Fruit fly (Drosophila melanogaster) whole organism, embryonic: Measurements from ENCODE around the gene dmrt11E.

Experiments used
- Adf1 ChIP-seq: fragments of 200-800 bp; sonication (Bioruptor generic); IDR thresholded peaks from 2 replicates; pipeline ENCODE4 v1.3.6; 2022; ENCODE audit warnings: missing biosample characterization, missing genetic modification characterization
- Asciz ChIP-seq: fragments of 200-800 bp; sonication (Bioruptor generic); optimal IDR thresholded peaks from 2 replicates; lab custom pipeline; 2017; ENCODE audit warnings: missing biosample characterization, mild to moderate bottlenecking, missing genetic modification characterization, missing genetic modification reagents
- Atf6 ChIP-seq: fragments of 200-800 bp; sonication (Bioruptor generic); IDR thresholded peaks from 2 replicates; pipeline ENCODE4 v1.3.6; 2022; ENCODE audit warnings: missing biosample characterization, missing genetic modification characterization
- CG10147 ChIP-seq: fragments of 200-800 bp; sonication (Bioruptor generic); optimal IDR thresholded peaks from 2 replicates; lab custom pipeline; 2019; ENCODE audit warnings: missing biosample characterization, mild to moderate bottlenecking, missing genetic modification characterization, moderate library complexity
- CG10543 ChIP-seq: fragments of 200-800 bp; sonication (Bioruptor generic); optimal IDR thresholded peaks from 3 replicates; lab custom pipeline; 2017; ENCODE audit warnings: missing biosample characterization, mild to moderate bottlenecking, missing genetic modification characterization, moderate library complexity
- CG10959 ChIP-seq: fragments of 200-800 bp; sonication (Bioruptor generic); IDR thresholded peaks from 2 replicates; pipeline ENCODE4 v1.3.6; 2022; ENCODE audit warnings: missing biosample characterization, missing genetic modification characterization
- CG11398 ChIP-seq: fragments of 200-800 bp; sonication (Bioruptor generic); optimal IDR thresholded peaks from 2 replicates; lab custom pipeline; 2016; ENCODE audit warnings: missing biosample characterization, missing genetic modification characterization
- CG12942 ChIP-seq: fragments of 200-800 bp; sonication (Bioruptor generic); optimal IDR thresholded peaks from 3 replicates; lab custom pipeline; 2016; ENCODE audit warnings: missing biosample characterization, missing genetic modification characterization
- CG13296 ChIP-seq: fragments of 200-800 bp; sonication (Bioruptor generic); optimal IDR thresholded peaks from 3 replicates; lab custom pipeline; 2018; ENCODE audit warnings: missing biosample characterization, mild to moderate bottlenecking, missing genetic modification characterization
- CG1529 ChIP-seq: fragments of 200-800 bp; sonication (Bioruptor generic); optimal IDR thresholded peaks from 3 replicates; lab custom pipeline; 2018; ENCODE audit warnings: missing biosample characterization, missing genetic modification characterization
- CG1647 ChIP-seq: fragments of 200-800 bp; sonication (Bioruptor generic); optimal IDR thresholded peaks from 3 replicates; lab custom pipeline; 2016; ENCODE audit warnings: missing biosample characterization, missing genetic modification characterization
- CG18599 ChIP-seq: fragments of 200-800 bp; sonication (Bioruptor generic); optimal IDR thresholded peaks from 3 replicates; lab custom pipeline; 2017; ENCODE audit warnings: missing biosample characterization, missing genetic modification characterization, mild to moderate bottlenecking, moderate library complexity, missing genetic modification reagents
- CG34224 ChIP-seq: fragments of 200-800 bp; sonication (Bioruptor generic); IDR thresholded peaks from 3 replicates; pipeline ENCODE4 v1.3.6; 2022; ENCODE audit warnings: missing biosample characterization, missing genetic modification characterization; ENCODE audit not compliant: partially characterized antibody
- CG3838 ChIP-seq: fragments of 200-800 bp; sonication (Bioruptor generic); optimal IDR thresholded peaks from 3 replicates; lab custom pipeline; 2016; ENCODE audit warnings: missing biosample characterization, missing genetic modification characterization
- CG3847 ChIP-seq: fragments of 200-800 bp; sonication (Bioruptor generic); IDR thresholded peaks from 2 replicates; pipeline ENCODE4 v1.3.6; 2022; ENCODE audit warnings: missing biosample characterization, missing genetic modification characterization
- CG42726 ChIP-seq: fragments of 200-800 bp; sonication (Bioruptor generic); IDR thresholded peaks from 2 replicates; pipeline ENCODE4 v1.3.6; 2022; ENCODE audit warnings: missing biosample characterization, missing genetic modification characterization; ENCODE audit not compliant: partially characterized antibody
- CG6254 ChIP-seq: fragments of 200-800 bp; sonication (Bioruptor generic); optimal IDR thresholded peaks from 3 replicates; lab custom pipeline; 2017; ENCODE audit warnings: mild to moderate bottlenecking, missing biosample characterization, missing genetic modification reagents, missing genetic modification characterization
- CG6765 ChIP-seq: fragments of 200-800 bp; sonication (Bioruptor generic); optimal IDR thresholded peaks from 3 replicates; lab custom pipeline; 2017; ENCODE audit warnings: missing biosample characterization, mild to moderate bottlenecking, missing genetic modification characterization
- CG7963 ChIP-seq: fragments of 200-800 bp; sonication (Bioruptor generic); IDR thresholded peaks from 3 replicates; pipeline ENCODE4 v1.3.6; 2022; ENCODE audit warnings: missing biosample characterization, missing genetic modification characterization; ENCODE audit not compliant: partially characterized antibody
- CG9727 ChIP-seq: fragments of 200-800 bp; sonication (Bioruptor generic); optimal IDR thresholded peaks from 3 replicates; lab custom pipeline; 2017; ENCODE audit warnings: missing biosample characterization, mild to moderate bottlenecking, missing genetic modification characterization
- CTCF ChIP-seq: fragments of 200-800 bp; sonication (Bioruptor generic); optimal IDR thresholded peaks from 2 replicates; lab custom pipeline; 2017; ENCODE audit warnings: missing biosample characterization, mild to moderate bottlenecking, missing genetic modification characterization, moderate library complexity
- D ChIP-seq, 2 experiments: fragments of 200-800 bp in 1 of 2; fragments of >200 bp in 1 of 2; sonication (Bioruptor generic) in 1 of 2; optimal IDR thresholded peaks; 2 replicates in 1 of 2; 3 replicates in 1 of 2; lab custom pipeline; 2017; ENCODE audit warnings: mild to moderate bottlenecking in 1 of 2, missing biosample characterization in 1 of 2, missing genetic modification characterization in 1 of 2, missing genetic modification reagents in 1 of 2
- Dref ChIP-seq: fragments of 200-800 bp; sonication (Bioruptor generic); IDR thresholded peaks from 2 replicates; pipeline ENCODE4 v1.3.6; 2022; ENCODE audit warnings: missing biosample characterization, missing genetic modification characterization
- Ets97D ChIP-seq: fragments of 200-800 bp; sonication (Bioruptor generic); optimal IDR thresholded peaks from 3 replicates; lab custom pipeline; 2016; ENCODE audit warnings: missing biosample characterization, missing genetic modification characterization
- Fer2 ChIP-seq: fragments of 200-800 bp; sonication (Bioruptor generic); optimal IDR thresholded peaks from 2 replicates; lab custom pipeline; 2018; ENCODE audit warnings: missing biosample characterization, mild to moderate bottlenecking, missing genetic modification characterization, moderate library complexity
- GATAe ChIP-seq: fragments of 200-800 bp; sonication (Bioruptor generic); conservative IDR thresholded peaks from 2 replicates; pipeline ENCODE4 v1.3.6; 2022; ENCODE audit warnings: missing biosample characterization, missing genetic modification characterization
- Gug ChIP-seq: fragments of 200-800 bp; sonication (Bioruptor generic); IDR thresholded peaks from 4 replicates; pipeline ENCODE4 v1.3.6; 2022; ENCODE audit warnings: missing biosample characterization, missing genetic modification characterization
- HLH3B ChIP-seq: fragments of 200-800 bp; sonication (Bioruptor generic); IDR thresholded peaks from 2 replicates; pipeline ENCODE4 v1.3.6; 2022; ENCODE audit warnings: missing biosample characterization, missing genetic modification characterization
- Jarid2 ChIP-seq: fragments of 200-800 bp; sonication (Bioruptor generic); optimal IDR thresholded peaks from 3 replicates; lab custom pipeline; 2017; ENCODE audit warnings: mild to moderate bottlenecking, missing biosample characterization, missing genetic modification reagents, missing genetic modification characterization
- Mes4 ChIP-seq: fragments of 200-800 bp; sonication (Bioruptor generic); optimal IDR thresholded peaks from 2 replicates; lab custom pipeline; 2016; ENCODE audit warnings: missing biosample characterization, missing genetic modification characterization
- NC2α ChIP-seq: fragments of 200-800 bp; sonication (Bioruptor generic); optimal IDR thresholded peaks from 2 replicates; lab custom pipeline; 2016; ENCODE audit warnings: missing biosample characterization, missing genetic modification characterization
- Ptx1 ChIP-seq: fragments of 200-800 bp; sonication (Bioruptor generic); IDR thresholded peaks from 2 replicates; pipeline ENCODE4 v1.3.6; 2022; ENCODE audit warnings: missing biosample characterization, missing genetic modification characterization
- Sry-β ChIP-seq: fragments of 200-800 bp; sonication (Bioruptor generic); optimal IDR thresholded peaks from 2 replicates; lab custom pipeline; 2018; ENCODE audit warnings: missing biosample characterization, mild to moderate bottlenecking, missing genetic modification characterization, moderate library complexity
- ase ChIP-seq: fragments of 200-800 bp; sonication (Bioruptor generic); IDR thresholded peaks from 3 replicates; pipeline ENCODE4 v1.3.6; 2022; ENCODE audit warnings: missing biosample characterization, missing genetic modification characterization
- cad ChIP-seq: fragments of >200 bp; optimal IDR thresholded peaks from 2 replicates; lab custom pipeline; 2017; ENCODE audit warnings: missing biosample characterization, missing genetic modification characterization
- crc ChIP-seq: fragments of 200-800 bp; sonication (Bioruptor generic); optimal IDR thresholded peaks from 2 replicates; lab custom pipeline; 2016; ENCODE audit warnings: missing biosample characterization, missing genetic modification characterization
- gfzf ChIP-seq: fragments of 200-800 bp; sonication (Bioruptor generic); optimal IDR thresholded peaks from 2 replicates; lab custom pipeline; 2016; ENCODE audit warnings: missing biosample characterization, mild to moderate bottlenecking, missing genetic modification characterization, moderate library complexity
- hbn ChIP-seq: fragments of 200-800 bp; sonication (Bioruptor generic); IDR thresholded peaks from 2 replicates; pipeline ENCODE4 v1.3.6; 2022; ENCODE audit warnings: missing biosample characterization, missing genetic modification characterization; ENCODE audit not compliant: partially characterized antibody
- her ChIP-seq: fragments of 200-800 bp; sonication (Bioruptor generic); optimal IDR thresholded peaks from 2 replicates; lab custom pipeline; 2016; ENCODE audit warnings: missing biosample characterization, missing genetic modification characterization
- jing ChIP-seq: fragments of 200-800 bp; sonication (Bioruptor generic); optimal IDR thresholded peaks from 2 replicates; lab custom pipeline; 2018; ENCODE audit warnings: missing biosample characterization, mild to moderate bottlenecking, missing genetic modification characterization
- lbe ChIP-seq: fragments of 200-800 bp; sonication (Bioruptor generic); optimal IDR thresholded peaks from 2 replicates; lab custom pipeline; 2016; ENCODE audit warnings: missing biosample characterization, mild to moderate bottlenecking, missing genetic modification characterization
- lilli ChIP-seq: fragments of 200-800 bp; sonication (Bioruptor generic); optimal IDR thresholded peaks from 3 replicates; lab custom pipeline; 2016; ENCODE audit warnings: missing biosample characterization, missing genetic modification characterization
- maf-S ChIP-seq: fragments of 200-800 bp; sonication (Bioruptor generic); optimal IDR thresholded peaks from 2 replicates; lab custom pipeline; 2016; ENCODE audit warnings: missing biosample characterization, missing genetic modification characterization
- p53 ChIP-seq: fragments of 200-800 bp; sonication (Bioruptor generic); optimal IDR thresholded peaks from 2 replicates; lab custom pipeline; 2016; ENCODE audit warnings: missing biosample characterization, missing genetic modification characterization
- pum ChIP-seq: fragments of 200-800 bp; sonication (Bioruptor generic); optimal IDR thresholded peaks from 2 replicates; lab custom pipeline; 2016; ENCODE audit warnings: missing biosample characterization, missing genetic modification characterization
- rib ChIP-seq: fragments of 200-800 bp; sonication (Bioruptor generic); IDR thresholded peaks from 2 replicates; pipeline ENCODE4 v1.3.6; 2022; ENCODE audit warnings: missing biosample characterization, missing genetic modification characterization
- row ChIP-seq: fragments of 200-800 bp; sonication (Bioruptor generic); IDR thresholded peaks from 3 replicates; pipeline ENCODE4 v1.3.6; 2022; ENCODE audit warnings: missing biosample characterization, missing genetic modification characterization
- tin ChIP-seq: fragments of 200-800 bp; sonication (Bioruptor generic); optimal IDR thresholded peaks from 3 replicates; lab custom pipeline; 2016; ENCODE audit warnings: missing biosample characterization, missing genetic modification characterization
- zen ChIP-seq: fragments of 200-800 bp; sonication (Bioruptor generic); optimal IDR thresholded peaks from 3 replicates; lab custom pipeline; 2018; ENCODE audit warnings: missing biosample characterization, mild to moderate bottlenecking, missing genetic modification characterization, moderate library complexity
- zf30C ChIP-seq: fragments of 200-800 bp; sonication (Bioruptor generic); optimal IDR thresholded peaks from 3 replicates; lab custom pipeline; 2018; ENCODE audit warnings: missing biosample characterization, mild to moderate bottlenecking, missing genetic modification characterization

dmrt11E gene

dm6 chrX:13368149-13368548 lies at the start of gene dmrt11E (continued):
- TF ChIP-seq CG9727 (GFP tag; lab: Kevin White, UChicago) (peak; percentile 55), CG18599 (GFP tag; lab: Kevin White, UChicago) (peak; percentile 10), ase (peak; percentile 41; the same call in 1 of the 3 replicates), Sry-β (GFP tag; lab: Kevin White, UChicago) (no peak)

dm6 chrX:13319376-13319883 lies 48.6 kb upstream of the dmrt11E start:
- TF ChIP-seq Fer2 (tag; lab: Kevin White, UChicago) (peak; percentile 33), CG1529 (GFP tag; lab: Kevin White, UChicago) (no peak), maf-S (GFP tag; lab: Kevin White, UChicago) (no peak), p53 (GFP tag; lab: Kevin White, UChicago) (no peak), CG10147 (peak; percentile 57), cad (GFP tag; lab: Kevin White, UChicago) (no peak), Gug (no peak), gfzf (GFP tag; lab: Kevin White, UChicago) (no peak), CG7963 (GFP tag; lab: Robert Waterston, UW) (no peak), lilli (GFP tag; lab: Kevin White, UChicago) (peak; percentile 7), CG3838 (GFP tag; lab: Kevin White, UChicago) (no peak), pum (GFP tag; lab: Kevin White, UChicago) (no peak), jing (GFP tag; lab: Kevin White, UChicago) (no peak), zen (tag; lab: Kevin White, UChicago) (no peak), CG10959 (GFP tag; lab: Robert Waterston, UW) (no peak), lbe (GFP tag; lab: Kevin White, UChicago) (peak; percentile 20), row (GFP tag; lab: Robert Waterston, UW) (peak; percentile 88), CG6254 (GFP tag; lab: Kevin White, UChicago) (peak; percentile 60), CG13296 (GFP tag; lab: Kevin White, UChicago) (peak; percentile 81), CTCF (GFP tag; lab: Kevin White, UChicago) (no peak), CG1647 (GFP tag; lab: Kevin White, UChicago) (no peak), CG12942 (no peak), CG6765 (no peak), CG10543 (GFP tag; lab: Kevin White, UChicago) (no peak), D (optimal IDR thresholded peaks at IDR 0.05; lab: Kevin White, UChicago) (no peak), D (GFP tag; optimal IDR thresholded peaks at IDR 0.05; lab: Kevin White, UChicago) (no peak), hbn (GFP tag; lab: Robert Waterston, UW) (no peak), CG42726 (GFP tag; lab: Robert Waterston, UW) (no peak), Dref (GFP tag; lab: Robert Waterston, UW) (no peak), NC2α (GFP tag; lab: Kevin White, UChicago) (no peak), CG34224 (GFP tag; lab: Robert Waterston, UW) (no peak), her (no peak), GATAe (GFP tag; lab: Robert Waterston, UW) (no peak), HLH3B (no peak), rib (GFP tag; lab: Robert Waterston, UW) (0 out of 2 replicates have a peak, but pooled peaks have one; percentile 27), crc (GFP tag; lab: Kevin White, UChicago) (no peak), Mes4 (no peak), Adf1 (GFP tag; lab: Robert Waterston, UW) (no peak), Ptx1 (GFP tag; lab: Robert Waterston, UW) (peak; percentile 27; the same call in 1 of the 2 replicates), CG3847 (GFP tag; lab: Robert Waterston, UW) (no peak), Jarid2 (GFP tag; lab: Kevin White, UChicago) (peak; percentile 21), tin (GFP tag; lab: Kevin White, UChicago) (no peak), CG11398 (GFP tag; lab: Kevin White, UChicago) (no peak), Atf6 (0 out of 2 replicates have a peak, but pooled peaks have one; percentile 22), Asciz (GFP tag; lab: Kevin White, UChicago) (no peak), Ets97D (GFP tag; lab: Kevin White, UChicago) (no peak), zf30C (no peak)
